Worm (Caenorhabditis elegans) whole organism, L3 larva: ENCODE measurements around the gene T25E4.1.

Experiments
- fkh-10 ChIP-seq: sonication (generic microtip); optimal IDR thresholded peaks from 2 replicates; lab custom pipeline; 2017; ENCODE audit warnings: missing biosample characterization, missing genetic modification reagents, missing genetic modification characterization
- lin-15B ChIP-seq: fragments of 150-350 bp; optimal IDR thresholded peaks from 2 replicates; lab custom pipeline; 2014; ENCODE audit warnings: missing biosample characterization, missing genetic modification characterization
- pqm-1 ChIP-seq: fragments of 150-350 bp; optimal IDR thresholded peaks from 2 replicates; lab custom pipeline; 2017; ENCODE audit warnings: missing biosample characterization, missing genetic modification characterization, inconsistent platforms
- skn-1 ChIP-seq: fragments of 150-350 bp; optimal IDR thresholded peaks from 2 replicates; lab custom pipeline; 2014; ENCODE audit warnings: missing biosample characterization, missing genetic modification characterization
- unc-39 ChIP-seq: sonication (generic microtip); optimal IDR thresholded peaks from 4 replicates; lab custom pipeline; 2017; ENCODE audit warnings: missing biosample characterization, missing genetic modification characterization
- unc-62 ChIP-seq: fragments of 150-350 bp; sonication (generic microtip); optimal IDR thresholded peaks from 4 replicates; lab custom pipeline; 2014; ENCODE audit warnings: missing biosample characterization, missing genetic modification reagents, missing genetic modification characterization

DNA sequence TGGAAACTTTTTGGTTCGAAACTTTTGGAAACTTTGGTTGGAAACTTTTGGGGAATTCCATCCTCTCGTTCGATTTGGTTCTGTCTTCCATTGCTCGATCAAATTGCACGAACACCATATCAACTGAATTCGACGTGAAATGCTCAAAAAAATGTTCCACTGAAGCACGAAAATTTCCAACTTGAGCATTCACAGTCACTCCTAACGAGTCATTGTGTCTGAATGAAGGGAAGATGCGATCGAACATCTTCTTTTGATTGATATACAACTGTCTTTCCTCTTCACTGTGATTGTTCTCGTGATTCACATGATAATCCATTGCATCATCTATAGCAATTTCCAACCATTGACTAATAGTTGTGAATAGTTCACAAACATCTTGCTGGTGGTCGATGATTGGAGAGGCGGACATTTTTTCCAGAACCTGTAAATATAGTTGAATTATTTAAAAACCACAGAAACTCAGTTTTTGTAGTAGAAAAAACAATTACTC lies 50.2 kb downstream of the T25E4.1 start, which contains the start of gene F59E12.15:
- no peak for TF ChIP-seq lin-15B
- TF ChIP-seq unc-62 (GFP tag; lab: Kevin White, UChicago) = no peak
- TF ChIP-seq fkh-10 (GFP tag; lab: Kevin White, UChicago) = no peak
- TF ChIP-seq unc-39 (tag; lab: Kevin White, UChicago) = no peak
- no peak for TF ChIP-seq pqm-1 (tag; lab: Kevin White, UChicago)
- no peak for TF ChIP-seq skn-1 (tag; lab: Kevin White, UChicago)
